Worm (Caenorhabditis elegans) whole organism, midembryonic: ENCODE data around the gene pqn-48.
"Not testable (repeated sequence)": the region's sequence is repeated elsewhere in the genome, so short reads cannot be mapped to it uniquely, and the experiment has no call there.

ENCODE experiments used
- T22C8.4 ChIP-seq: fragments of 200-800 bp; sonication (Bioruptor generic); IDR thresholded peaks from 2 replicates; pipeline ENCODE4 v1.3.6; 2022; ENCODE audit warnings: missing genetic modification characterization, missing compliant biosample characterization
- cog-1 ChIP-seq: sonication (generic microtip); optimal IDR thresholded peaks from 2 replicates; lab custom pipeline; 2016; ENCODE audit warnings: missing genetic modification characterization, missing compliant biosample characterization
- klf-2 ChIP-seq: fragments of 200-800 bp; sonication (Bioruptor generic); conservative IDR thresholded peaks from 2 replicates; pipeline ENCODE4 v1.3.6; 2022; ENCODE audit warnings: missing genetic modification reagents, missing genetic modification characterization, missing compliant biosample characterization
- med-1 ChIP-seq: sonication (generic microtip); optimal IDR thresholded peaks from 2 replicates; lab custom pipeline; 2017; ENCODE audit warnings: missing genetic modification characterization, mild to moderate bottlenecking, missing compliant biosample characterization, antibody characterized with exemption, missing genetic modification reagents; ENCODE audit not compliant: insufficient read depth
- ref-1 ChIP-seq: fragments of 200-800 bp; sonication (Bioruptor generic); conservative IDR thresholded peaks from 2 replicates; pipeline ENCODE4 v1.3.6; 2022; ENCODE audit warnings: missing genetic modification reagents, missing genetic modification characterization, missing compliant biosample characterization
- ztf-23 ChIP-seq: fragments of 200-800 bp; sonication (Bioruptor generic); IDR thresholded peaks from 2 replicates; pipeline ENCODE4 v1.3.6; 2022; ENCODE audit warnings: missing genetic modification reagents, missing genetic modification characterization, missing compliant biosample characterization

- peak; percentile 79 for TF ChIP-seq ztf-23
- TF ChIP-seq cog-1 (tag; lab: Kevin White, UChicago); ref-1 (GFP tag; lab: Robert Waterston, UW); med-1; T22C8.4 (GFP tag; lab: Robert Waterston, UW): not testable (repeated sequence)
- 0 out of 2 replicates have a peak, but pooled peaks have one; percentile 55 for TF ChIP-seq klf-2 (GFP tag; lab: Robert Waterston, UW)
Observed at ce11 chrII:4047839-4048440, 9.3 kb downstream of the pqn-48 start.
